Fruit fly (Drosophila melanogaster) whole organism, adult: ENCODE results near the gene CG7766.

Source experiments
- CG11617 ChIP-seq: fragments of 200-800 bp; sonication (Bioruptor generic); optimal IDR thresholded peaks from 2 replicates; lab custom pipeline; 2017; ENCODE audit warnings: mild to moderate bottlenecking, missing biosample characterization, missing genetic modification reagents, missing genetic modification characterization
- CG12768 ChIP-seq: fragments of 200-800 bp; sonication (Bioruptor generic); optimal IDR thresholded peaks from 2 replicates; lab custom pipeline; 2017; ENCODE audit warnings: missing biosample characterization, missing genetic modification characterization, mild to moderate bottlenecking, moderate library complexity, missing genetic modification reagents
- CG14711 ChIP-seq: fragments of 200-800 bp; sonication (Bioruptor generic); optimal IDR thresholded peaks from 2 replicates; lab custom pipeline; 2018; ENCODE audit warnings: missing biosample characterization, mild to moderate bottlenecking, missing genetic modification characterization, moderate library complexity
- CG1620 ChIP-seq: fragments of 200-800 bp; sonication (Bioruptor generic); optimal IDR thresholded peaks from 2 replicates; lab custom pipeline; 2016; ENCODE audit warnings: missing biosample characterization, missing genetic modification characterization
- CG33017 ChIP-seq: fragments of 200-800 bp; sonication (Bioruptor generic); optimal IDR thresholded peaks from 2 replicates; lab custom pipeline; 2018; ENCODE audit warnings: missing biosample characterization, mild to moderate bottlenecking, missing genetic modification characterization, moderate library complexity
- CG5204 ChIP-seq: fragments of 200-800 bp; sonication (Bioruptor generic); optimal IDR thresholded peaks from 2 replicates; lab custom pipeline; 2016; ENCODE audit warnings: missing biosample characterization, missing genetic modification characterization
- CG7045 ChIP-seq: fragments of 200-800 bp; sonication (Bioruptor generic); optimal IDR thresholded peaks from 2 replicates; lab custom pipeline; 2017; ENCODE audit warnings: missing biosample characterization, mild to moderate bottlenecking, missing genetic modification characterization
- CG7101 ChIP-seq: fragments of 200-800 bp; sonication (Bioruptor generic); optimal IDR thresholded peaks from 2 replicates; lab custom pipeline; 2018; ENCODE audit warnings: missing biosample characterization, mild to moderate bottlenecking, missing genetic modification characterization, moderate library complexity
- Clk ChIP-seq: fragments of 200-800 bp; sonication (Bioruptor generic); optimal IDR thresholded peaks from 2 replicates; lab custom pipeline; 2017; ENCODE audit warnings: missing biosample characterization, missing genetic modification characterization
- Crg-1 ChIP-seq: fragments of 200-800 bp; sonication (Bioruptor generic); optimal IDR thresholded peaks from 2 replicates; lab custom pipeline; 2016; ENCODE audit warnings: missing biosample characterization, missing genetic modification characterization
- Hr96 ChIP-seq: fragments of 200-800 bp; sonication (Bioruptor generic); optimal IDR thresholded peaks from 2 replicates; lab custom pipeline; 2016; ENCODE audit warnings: missing biosample characterization, missing genetic modification characterization
- Mnt ChIP-seq: fragments of 200-800 bp; sonication (Bioruptor generic); optimal IDR thresholded peaks from 2 replicates; lab custom pipeline; 2016; ENCODE audit warnings: missing biosample characterization, mild to moderate bottlenecking, missing genetic modification characterization
- bab1 ChIP-seq: fragments of 200-800 bp; sonication (Bioruptor generic); optimal IDR thresholded peaks from 3 replicates; lab custom pipeline; 2019; ENCODE audit warnings: missing biosample characterization, mild to moderate bottlenecking, missing genetic modification characterization, moderate library complexity
- cic ChIP-seq: fragments of 200-800 bp; sonication (Bioruptor generic); optimal IDR thresholded peaks from 2 replicates; lab custom pipeline; 2017; ENCODE audit warnings: missing biosample characterization, mild to moderate bottlenecking, missing genetic modification characterization, moderate library complexity
- cnc ChIP-seq, 2 experiments: fragments of >200 bp; optimal IDR thresholded peaks; 2 replicates each; lab custom pipeline; 2017
- kay ChIP-seq: fragments of 200-800 bp; sonication (Bioruptor generic); peaks from one replicate; lab custom pipeline; 2016; ENCODE audit warnings: missing biosample characterization, missing genetic modification characterization, borderline replicate concordance
- ovo ChIP-seq: fragments of 200-800 bp; sonication (Bioruptor generic); optimal IDR thresholded peaks from 2 replicates; lab custom pipeline; 2016; ENCODE audit warnings: missing biosample characterization, missing genetic modification characterization
- pad ChIP-seq: fragments of 200-800 bp; sonication (Bioruptor generic); optimal IDR thresholded peaks from 3 replicates; lab custom pipeline; 2017; ENCODE audit warnings: missing biosample characterization, missing genetic modification characterization, mild to moderate bottlenecking, moderate library complexity, missing genetic modification reagents
- tj ChIP-seq: fragments of 200-800 bp; sonication (Bioruptor generic); optimal IDR thresholded peaks from 3 replicates; lab custom pipeline; 2017; ENCODE audit warnings: missing biosample characterization, mild to moderate bottlenecking, missing genetic modification characterization, moderate library complexity
- toe ChIP-seq: fragments of 200-800 bp; sonication (Bioruptor generic); optimal IDR thresholded peaks from 2 replicates; lab custom pipeline; 2016; ENCODE audit warnings: missing biosample characterization, missing genetic modification characterization

Gene CG7766

DNA sequence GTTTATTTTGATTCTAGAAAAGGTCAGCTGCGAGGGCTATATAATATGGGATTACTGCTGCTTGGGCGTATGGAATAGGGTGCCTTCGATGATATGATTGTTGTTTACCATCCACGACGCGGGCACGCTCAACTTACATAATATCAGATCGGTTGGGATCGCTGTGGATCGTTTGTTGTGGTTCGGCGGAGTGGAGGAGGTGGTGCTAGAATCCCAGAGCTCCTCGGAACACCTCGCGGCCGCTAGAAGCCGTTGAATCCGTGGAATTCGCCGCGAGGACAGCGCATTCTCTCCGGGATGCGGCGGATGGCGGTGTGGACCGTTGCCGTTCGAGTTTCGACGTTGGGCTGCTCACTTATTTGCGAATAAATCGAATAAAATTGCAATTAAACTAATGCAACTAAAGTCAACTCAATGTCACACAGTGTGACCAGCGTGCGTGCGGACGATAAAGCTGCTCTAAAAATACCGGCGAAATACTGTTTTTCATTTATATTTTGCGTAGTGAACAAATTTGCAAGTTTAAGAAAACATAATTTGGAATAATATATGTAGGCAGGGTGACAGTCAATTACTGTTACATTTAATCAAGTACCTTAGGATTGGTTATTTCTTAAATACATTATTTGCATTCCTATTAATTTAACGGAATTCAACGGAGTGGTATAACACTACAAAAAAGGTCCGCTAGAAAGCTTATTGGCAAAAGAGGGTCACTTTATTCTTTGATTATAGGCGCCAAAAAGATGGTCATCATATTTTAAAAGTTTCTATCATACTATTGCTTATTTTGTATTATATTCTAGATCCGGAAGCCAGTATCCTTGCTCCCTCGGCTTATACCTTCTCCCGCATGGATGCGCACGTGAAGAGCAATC, at the start of gene CG7766:
TSS of gene CG7766 (minus strand) at position 432 of the 878 bp plus-strand sequence.
- TF ChIP-seq Crg-1 (GFP tag; lab: Kevin White, UChicago) (no peak), Mnt (GFP tag; lab: Kevin White, UChicago) (peak; percentile 71), tj (GFP tag; lab: Kevin White, UChicago) (no peak), cic (GFP tag; lab: Kevin White, UChicago) (peak; percentile 39), Hr96 (GFP tag; lab: Kevin White, UChicago) (no peak), CG5204 (no peak), CG12768 (no peak), CG7045 (GFP tag; lab: Kevin White, UChicago) (no peak), Clk (GFP tag; lab: Kevin White, UChicago) (no peak), kay (no peak), CG33017 (tag; lab: Kevin White, UChicago) (no peak), CG7101 (tag; lab: Kevin White, UChicago) (no peak), bab1 (GFP tag; lab: Kevin White, UChicago) (peak; percentile 12)

DNA sequence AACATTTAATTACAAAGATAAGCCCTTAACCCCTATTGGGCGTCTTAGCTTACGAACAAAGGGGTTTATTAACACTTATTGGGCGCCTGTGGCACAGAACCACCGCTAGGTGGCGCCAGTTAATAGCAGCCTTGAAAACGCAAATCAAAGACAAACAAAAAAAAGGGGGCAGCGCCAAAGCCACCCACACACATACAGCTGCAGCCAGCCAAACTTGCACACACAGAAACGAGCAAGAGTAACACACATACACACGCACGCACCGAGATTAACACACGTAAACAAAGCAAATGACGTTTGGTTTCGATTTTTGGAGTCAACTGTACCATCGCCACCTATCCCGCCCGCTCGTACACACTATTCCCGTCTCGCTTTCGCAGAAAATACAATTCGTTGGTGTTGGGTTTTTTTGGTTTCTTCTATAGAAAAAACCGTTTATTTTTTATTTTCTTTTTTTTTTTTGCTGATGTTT, 48.6 kb upstream of the CG7766 start:
- TF ChIP-seq pad (GFP tag; lab: Kevin White, UChicago) (peak; percentile 65), tj (GFP tag; lab: Kevin White, UChicago) (peak; percentile 95), kay (peak; percentile 66), CG1620 (GFP tag; lab: Kevin White, UChicago) (peak; percentile 48), ovo (GFP tag; lab: Kevin White, UChicago) (peak; percentile 85), CG7101 (tag; lab: Kevin White, UChicago) (peak; percentile 38), CG33017 (tag; lab: Kevin White, UChicago) (no peak), Crg-1 (GFP tag; lab: Kevin White, UChicago) (peak; percentile 52), bab1 (GFP tag; lab: Kevin White, UChicago) (peak; percentile 58), cnc (optimal IDR thresholded peaks at IDR 0.05; lab: Kevin White, UChicago) (no peak), cic (GFP tag; lab: Kevin White, UChicago) (peak; percentile 62), CG14711 (tag; lab: Kevin White, UChicago) (peak; percentile 50), CG7045 (GFP tag; lab: Kevin White, UChicago) (no peak), CG11617 (peak; percentile 61), Mnt (GFP tag; lab: Kevin White, UChicago) (peak; percentile 53)

DNA sequence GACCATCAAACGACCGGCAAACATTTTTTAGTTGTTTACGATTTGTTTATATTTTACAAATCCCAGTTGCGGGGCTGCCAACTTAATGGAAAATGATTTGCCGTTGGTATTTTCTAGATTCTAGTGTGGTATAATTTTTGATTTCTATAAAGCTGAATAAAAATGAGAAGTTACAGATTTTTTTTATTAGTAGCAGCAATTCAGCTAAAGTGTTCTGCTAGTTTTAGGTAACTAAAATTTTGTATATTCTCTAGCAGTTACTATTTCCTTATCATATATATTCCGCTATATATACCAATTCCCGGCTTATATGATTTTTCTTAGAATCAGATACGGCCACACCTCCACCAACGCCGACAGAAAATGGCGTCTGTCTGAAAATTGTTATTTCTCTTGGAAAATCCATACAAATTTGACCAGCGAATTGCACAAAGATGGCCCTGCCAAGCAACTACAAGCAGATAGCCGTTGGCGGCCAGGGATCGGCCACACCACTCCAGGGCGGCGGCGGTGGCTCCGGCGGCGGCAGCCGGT, 45.5 kb upstream of the CG7766 start, which contains the start of the genes fh and Bap111:
TSS of gene fh (minus strand) at position 83 of the 534 bp plus-strand sequence.
TSS of gene Bap111 (plus strand) at position 321 of the 534 bp plus-strand sequence.
- TF ChIP-seq CG14711 (tag; lab: Kevin White, UChicago) (peak; percentile 45), bab1 (GFP tag; lab: Kevin White, UChicago) (peak; percentile 58), ovo (GFP tag; lab: Kevin White, UChicago) (no peak), toe (GFP tag; lab: Kevin White, UChicago) (no peak)

DNA sequence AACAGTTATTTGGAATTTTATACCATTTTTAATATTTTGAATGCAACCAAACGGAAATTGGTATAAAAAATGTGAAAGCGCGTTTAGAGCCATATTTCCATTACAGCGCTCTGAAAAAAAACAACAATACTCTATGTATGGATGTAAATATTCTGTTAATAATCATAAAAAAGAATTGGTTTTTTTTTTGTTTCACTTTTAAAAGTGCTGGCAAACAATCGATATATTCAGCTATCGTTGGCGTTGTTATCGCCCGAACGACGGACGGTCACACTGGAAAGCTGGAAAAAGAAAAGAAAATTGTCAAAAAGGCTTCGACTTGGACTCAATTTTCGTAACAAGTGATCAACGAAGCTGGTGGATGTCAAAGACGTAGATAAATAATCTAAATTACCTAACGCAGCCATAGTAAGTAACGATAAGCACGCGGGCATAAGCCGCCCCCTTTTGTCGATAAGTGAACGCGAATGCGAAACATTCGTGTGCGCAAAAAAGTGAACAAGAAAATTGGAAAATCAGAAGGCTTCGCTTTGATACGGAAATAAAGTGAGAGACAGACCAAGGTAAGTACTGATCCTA, 38.8 kb upstream of the CG7766 start, which contains the start of gene CG7065:
TSS of gene CG7065 (plus strand) at position 270 of the 579 bp plus-strand sequence.
- TF ChIP-seq bab1 (GFP tag; lab: Kevin White, UChicago) (peak; percentile 42), CG7101 (tag; lab: Kevin White, UChicago) (peak; percentile 2), kay (no peak)

DNA sequence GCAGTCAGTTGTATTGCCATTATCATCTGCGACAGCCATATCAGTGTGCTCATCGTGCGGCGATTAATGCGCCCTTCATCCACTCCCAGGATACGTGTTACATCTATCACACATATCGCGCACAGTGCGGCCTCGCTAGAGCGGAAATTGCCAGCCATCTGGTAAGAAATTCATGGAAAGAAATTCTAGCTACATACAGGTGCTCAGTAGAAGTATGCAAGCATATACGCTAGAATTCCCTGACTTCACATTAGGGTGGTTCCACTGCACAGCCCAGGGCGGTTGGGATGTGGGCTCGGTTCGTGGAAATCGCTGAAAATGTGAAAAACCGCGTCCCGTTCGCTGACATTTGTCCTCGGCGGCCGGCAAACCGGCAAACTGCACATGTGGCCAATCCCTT, 37.7 kb upstream of the CG7766 start:
- TF ChIP-seq Mnt (GFP tag; lab: Kevin White, UChicago) (no peak), CG7045 (GFP tag; lab: Kevin White, UChicago) (peak; percentile 49), cnc (optimal IDR thresholded peaks at IDR 0.05; lab: Kevin White, UChicago) (no peak), CG14711 (tag; lab: Kevin White, UChicago) (peak; percentile 15), ovo (GFP tag; lab: Kevin White, UChicago) (no peak), Crg-1 (GFP tag; lab: Kevin White, UChicago) (peak; percentile 16), CG12768 (peak; percentile 41), CG1620 (GFP tag; lab: Kevin White, UChicago) (no peak), bab1 (GFP tag; lab: Kevin White, UChicago) (no peak), Clk (GFP tag; lab: Kevin White, UChicago) (peak; percentile 6), tj (GFP tag; lab: Kevin White, UChicago) (peak; percentile 15), cic (GFP tag; lab: Kevin White, UChicago) (no peak), CG11617 (no peak), CG7101 (tag; lab: Kevin White, UChicago) (peak; percentile 30), kay (peak; percentile 76), CG33017 (tag; lab: Kevin White, UChicago) (peak; percentile 1), pad (GFP tag; lab: Kevin White, UChicago) (peak; percentile 35), CG5204 (no peak), toe (GFP tag; lab: Kevin White, UChicago) (peak; percentile 44), Hr96 (GFP tag; lab: Kevin White, UChicago) (no peak)
